Worm (Caenorhabditis elegans) whole organism, late embryonic: Measurements from ENCODE around the gene ogr-2.

Experiments
- C08G9.2 ChIP-seq: sonication (generic microtip); optimal IDR thresholded peaks from 2 replicates; lab custom pipeline; 2016; ENCODE audit warnings: mild to moderate bottlenecking, missing genetic modification characterization, moderate library complexity, missing compliant biosample characterization
- C38D4.7 ChIP-seq: fragments of 200-800 bp; sonication (Bioruptor generic); optimal IDR thresholded peaks from 2 replicates; lab custom pipeline; 2018; ENCODE audit warnings: mild to moderate bottlenecking, missing genetic modification characterization, moderate library complexity, missing compliant biosample characterization
- F13H6.1 ChIP-seq: sonication (generic microtip); optimal IDR thresholded peaks from 2 replicates; lab custom pipeline; 2016; ENCODE audit warnings: missing genetic modification characterization, missing compliant biosample characterization
- K02D7.2 ChIP-seq: sonication (generic microtip); optimal IDR thresholded peaks from 2 replicates; lab custom pipeline; 2017; ENCODE audit warnings: mild to moderate bottlenecking, missing genetic modification characterization, missing compliant biosample characterization
- T23F11.4 ChIP-seq: fragments of 200-800 bp; sonication (Bioruptor generic); optimal IDR thresholded peaks from 2 replicates; lab custom pipeline; 2018; ENCODE audit warnings: mild to moderate bottlenecking, missing genetic modification characterization, missing compliant biosample characterization
- Y22D7AL.16 ChIP-seq: sonication (generic microtip); optimal IDR thresholded peaks from 2 replicates; lab custom pipeline; 2016; ENCODE audit warnings: missing genetic modification characterization, missing compliant biosample characterization
- ama-1 ChIP-seq: fragments of 150-350 bp; optimal IDR thresholded peaks from 2 replicates; lab custom pipeline; 2014
- ceh-18 ChIP-seq: sonication (generic microtip); optimal IDR thresholded peaks from 2 replicates; lab custom pipeline; 2016; ENCODE audit warnings: missing genetic modification characterization, missing compliant biosample characterization
- ceh-2 ChIP-seq: sonication (generic microtip); optimal IDR thresholded peaks from 2 replicates; lab custom pipeline; 2016; ENCODE audit warnings: missing genotype, missing genetic modification characterization, missing compliant biosample characterization
- ceh-24 ChIP-seq: sonication (generic microtip); optimal IDR thresholded peaks from 2 replicates; lab custom pipeline; 2016; ENCODE audit warnings: mild to moderate bottlenecking, missing genetic modification characterization, missing compliant biosample characterization
- ceh-30 ChIP-seq: fragments of 150-350 bp; optimal IDR thresholded peaks from 2 replicates; lab custom pipeline; 2014; ENCODE audit warnings: missing biosample characterization, missing genetic modification characterization
- ceh-31 ChIP-seq: sonication (generic microtip); optimal IDR thresholded peaks from 2 replicates; lab custom pipeline; 2016; ENCODE audit warnings: missing genetic modification characterization, missing compliant biosample characterization
- ceh-34 ChIP-seq: sonication (generic microtip); optimal IDR thresholded peaks from 2 replicates; lab custom pipeline; 2016; ENCODE audit warnings: mild to moderate bottlenecking, missing genetic modification characterization, missing compliant biosample characterization
- ceh-45 ChIP-seq: fragments of 200-800 bp; sonication (Bioruptor generic); IDR thresholded peaks from 2 replicates; pipeline ENCODE4 v1.3.6; 2022; ENCODE audit warnings: missing genetic modification reagents, missing genetic modification characterization, missing compliant biosample characterization
- ceh-6 ChIP-seq: fragments of 200-800 bp; sonication (Bioruptor generic); optimal IDR thresholded peaks from 2 replicates; lab custom pipeline; 2018; ENCODE audit warnings: mild to moderate bottlenecking, missing genetic modification characterization, missing compliant biosample characterization
- ceh-9 ChIP-seq: sonication (generic microtip); optimal IDR thresholded peaks from 2 replicates; lab custom pipeline; 2016; ENCODE audit warnings: mild to moderate bottlenecking, missing genetic modification characterization, inconsistent platforms, missing compliant biosample characterization
- che-1 ChIP-seq: sonication (generic microtip); optimal IDR thresholded peaks from 2 replicates; lab custom pipeline; 2016; ENCODE audit warnings: mild to moderate bottlenecking, missing genetic modification characterization, missing compliant biosample characterization
- eyg-1 ChIP-seq: sonication (generic microtip); optimal IDR thresholded peaks from 2 replicates; lab custom pipeline; 2016; ENCODE audit warnings: missing genotype, missing genetic modification characterization, missing compliant biosample characterization
- fax-1 ChIP-seq: sonication (generic microtip); optimal IDR thresholded peaks from 2 replicates; lab custom pipeline; 2016; ENCODE audit warnings: missing genotype, missing genetic modification characterization, missing compliant biosample characterization
- fkh-10 ChIP-seq: fragments of 150-350 bp; optimal IDR thresholded peaks from 2 replicates; lab custom pipeline; 2014; ENCODE audit warnings: missing biosample characterization, missing genetic modification reagents, missing genetic modification characterization
- fkh-6 ChIP-seq: sonication (generic microtip); optimal IDR thresholded peaks from 2 replicates; lab custom pipeline; 2016; ENCODE audit warnings: missing genetic modification characterization, missing compliant biosample characterization
- hlh-13 ChIP-seq: fragments of 200-800 bp; sonication (Bioruptor generic); optimal IDR thresholded peaks from 2 replicates; lab custom pipeline; 2018; ENCODE audit warnings: mild to moderate bottlenecking, missing genetic modification characterization, missing compliant biosample characterization
- hlh-15 ChIP-seq: sonication (generic microtip); optimal IDR thresholded peaks from 2 replicates; lab custom pipeline; 2016; ENCODE audit warnings: missing genetic modification characterization, missing compliant biosample characterization
- hlh-30 ChIP-seq: sonication (generic microtip); optimal IDR thresholded peaks from 2 replicates; lab custom pipeline; 2017; ENCODE audit warnings: antibody characterized with exemption, missing genetic modification characterization, missing compliant biosample characterization; ENCODE audit not compliant: insufficient read depth
- hlh-8 ChIP-seq: sonication (generic microtip); optimal IDR thresholded peaks from 2 replicates; lab custom pipeline; 2016; ENCODE audit warnings: missing genotype, missing genetic modification characterization, missing compliant biosample characterization
- lim-6 ChIP-seq: sonication (generic microtip); optimal IDR thresholded peaks from 2 replicates; lab custom pipeline; 2016; ENCODE audit warnings: missing genetic modification characterization, missing compliant biosample characterization
- lin-11 ChIP-seq: fragments of 200-800 bp; sonication (Bioruptor generic); optimal IDR thresholded peaks from 2 replicates; lab custom pipeline; 2018; ENCODE audit warnings: mild to moderate bottlenecking, missing genetic modification characterization, missing compliant biosample characterization
- madf-2 ChIP-seq: sonication (generic microtip); optimal IDR thresholded peaks from 2 replicates; lab custom pipeline; 2017; ENCODE audit warnings: missing genetic modification characterization, missing compliant biosample characterization
- nhr-232 ChIP-seq: sonication (generic microtip); optimal IDR thresholded peaks from 2 replicates; lab custom pipeline; 2016; ENCODE audit warnings: missing genetic modification characterization, missing compliant biosample characterization
- npax-4 ChIP-seq: sonication (generic microtip); optimal IDR thresholded peaks from 2 replicates; lab custom pipeline; 2016; ENCODE audit warnings: missing genetic modification characterization, missing compliant biosample characterization
- odd-2 ChIP-seq: sonication (generic microtip); optimal IDR thresholded peaks from 2 replicates; lab custom pipeline; 2017; ENCODE audit warnings: antibody characterized with exemption, mild to moderate bottlenecking, missing genetic modification characterization, missing compliant biosample characterization
- pha-2 ChIP-seq: sonication (generic microtip); optimal IDR thresholded peaks from 2 replicates; lab custom pipeline; 2017; ENCODE audit warnings: mild to moderate bottlenecking, missing genetic modification characterization, missing compliant biosample characterization
- pqm-1 ChIP-seq: sonication (generic microtip); optimal IDR thresholded peaks from 2 replicates; lab custom pipeline; 2016; ENCODE audit warnings: missing genetic modification characterization, missing compliant biosample characterization
- pros-1 ChIP-seq: fragments of 150-350 bp; optimal IDR thresholded peaks from 2 replicates; lab custom pipeline; 2014; ENCODE audit warnings: missing biosample characterization, missing genetic modification reagents, missing genetic modification characterization
- sox-2 ChIP-seq: fragments of 200-800 bp; sonication (Bioruptor generic); IDR thresholded peaks from 2 replicates; pipeline ENCODE4 v1.3.6; 2022; ENCODE audit warnings: missing genetic modification reagents, missing genetic modification characterization, missing compliant biosample characterization
- tbx-2 ChIP-seq: sonication (generic microtip); optimal IDR thresholded peaks from 2 replicates; lab custom pipeline; 2016; ENCODE audit warnings: missing genetic modification characterization, missing compliant biosample characterization
- tbx-7 ChIP-seq: sonication (generic microtip); optimal IDR thresholded peaks from 2 replicates; lab custom pipeline; 2016; ENCODE audit warnings: missing genotype, missing genetic modification characterization, missing compliant biosample characterization
- unc-3 ChIP-seq, 2 experiments: fragments of 200-800 bp in 1 of 2; sonication (Bioruptor generic) in 1 of 2; sonication (generic microtip) in 1 of 2; conservative IDR thresholded peaks in 1 of 2; optimal IDR thresholded peaks in 1 of 2; 2 replicates each; pipeline versions ENCODE4 v1.3.6 to Lab custom; 2016 to 2022; ENCODE audit warnings: missing compliant biosample characterization in 2 of 2, missing genetic modification characterization in 2 of 2, missing genetic modification reagents in 1 of 2
- unc-42 ChIP-seq: sonication (generic microtip); optimal IDR thresholded peaks from 2 replicates; lab custom pipeline; 2016; ENCODE audit warnings: missing genotype, missing genetic modification characterization, missing compliant biosample characterization
- unc-55 ChIP-seq: sonication (generic microtip); optimal IDR thresholded peaks from 2 replicates; lab custom pipeline; 2017; ENCODE audit warnings: missing biosample characterization, missing genetic modification reagents, missing genetic modification characterization
- unc-86 ChIP-seq: sonication (generic microtip); optimal IDR thresholded peaks from 2 replicates; lab custom pipeline; 2016; ENCODE audit warnings: missing genetic modification characterization, missing compliant biosample characterization
- zip-5 ChIP-seq: sonication (generic microtip); optimal IDR thresholded peaks from 2 replicates; lab custom pipeline; 2016; ENCODE audit warnings: missing genetic modification characterization, missing compliant biosample characterization
- ztf-16 ChIP-seq: sonication (generic microtip); optimal IDR thresholded peaks from 2 replicates; lab custom pipeline; 2017; ENCODE audit warnings: missing genetic modification characterization, missing compliant biosample characterization

The ogr-2 gene

ce11 chrII:10014384-10014783 is 26.6 kb upstream of the ogr-2 start:
- TF ChIP-seq fkh-10 (GFP tag; lab: Kevin White, UChicago) (no peak), hlh-13 (GFP tag; lab: Kevin White, UChicago) (no peak), fax-1 (tag; lab: Kevin White, UChicago) (no peak), sox-2 (GFP tag; lab: Robert Waterston, UW) (no peak), tbx-7 (tag; lab: Kevin White, UChicago) (no peak), pha-2 (tag; lab: Kevin White, UChicago) (no peak), che-1 (no peak), C08G9.2 (no peak), Y22D7AL.16 (tag; lab: Kevin White, UChicago) (no peak), ztf-16 (tag; lab: Kevin White, UChicago) (no peak), ceh-45 (GFP tag; lab: Robert Waterston, UW) (no peak), hlh-8 (tag; lab: Kevin White, UChicago) (no peak), ceh-2 (tag; lab: Kevin White, UChicago) (no peak), F13H6.1 (tag; lab: Kevin White, UChicago) (no peak), pqm-1 (no peak), K02D7.2 (tag; lab: Kevin White, UChicago) (no peak), C38D4.7 (GFP tag; lab: Kevin White, UChicago) (no peak), odd-2 (tag; lab: Kevin White, UChicago) (no peak)

ce11 chrII:10016013-10016412 is 24.9 kb upstream of the ogr-2 start, which contains the start of gene lec-2:
Gene lec-2 (minus strand): TSS chrII:10016183.
- no peak for TF ChIP-seq fax-1 (tag; lab: Kevin White, UChicago)
- TF ChIP-seq C38D4.7 (GFP tag; lab: Kevin White, UChicago) = no peak
- TF ChIP-seq ceh-31 (tag; lab: Kevin White, UChicago) = no peak
- TF ChIP-seq madf-2 (tag; lab: Kevin White, UChicago) = no peak
- TF ChIP-seq, all 69 proteins: peak for 0

ce11 chrII:10017528-10017927 is 23.4 kb upstream of the ogr-2 start:
- TF ChIP-seq lin-11 (tag; lab: Kevin White, UChicago) = no peak
- TF ChIP-seq sox-2 (GFP tag; lab: Robert Waterston, UW) = no peak
- no peak for TF ChIP-seq hlh-15 (tag; lab: Kevin White, UChicago)
- TF ChIP-seq ceh-6 = no peak
- no peak for TF ChIP-seq hlh-13 (GFP tag; lab: Kevin White, UChicago)
- TF ChIP-seq ceh-2 (tag; lab: Kevin White, UChicago) = no peak
- no peak for TF ChIP-seq eyg-1 (tag; lab: Kevin White, UChicago)
- no peak for TF ChIP-seq unc-86 (tag; lab: Kevin White, UChicago)
- no peak for TF ChIP-seq ceh-30 (tag; lab: Kevin White, UChicago)
- no peak for TF ChIP-seq ceh-24 (tag; lab: Kevin White, UChicago)
- TF ChIP-seq zip-5 (tag; lab: Kevin White, UChicago) = no peak
- TF ChIP-seq nhr-232 (tag; lab: Kevin White, UChicago) = no peak
- no peak for TF ChIP-seq fkh-6 (tag; lab: Kevin White, UChicago)
- TF ChIP-seq che-1 = no peak
- no peak for TF ChIP-seq pros-1 (tag; lab: Kevin White, UChicago)
- no peak for TF ChIP-seq F13H6.1 (tag; lab: Kevin White, UChicago)
- TF ChIP-seq unc-3 (GFP tag; conservative IDR thresholded peaks at IDR 0.05; lab: Robert Waterston, UW) = no peak
- no peak for TF ChIP-seq unc-3 (tag; optimal IDR thresholded peaks at IDR 0.05; lab: Kevin White, UChicago)
- no peak for TF ChIP-seq ceh-9
- TF ChIP-seq ceh-45 (GFP tag; lab: Robert Waterston, UW) = no peak

- TF ChIP-seq hlh-8 (tag; lab: Kevin White, UChicago) (no peak), sox-2 (GFP tag; lab: Robert Waterston, UW) (no peak), unc-42 (tag; lab: Kevin White, UChicago) (no peak), unc-55 (no peak), madf-2 (tag; lab: Kevin White, UChicago) (no peak), ama-1 (lab: Kevin White, UChicago) (no peak), ceh-34 (no peak), ceh-18 (tag; lab: Kevin White, UChicago) (no peak), zip-5 (tag; lab: Kevin White, UChicago) (no peak), hlh-30 (tag; lab: Kevin White, UChicago) (no peak), tbx-2 (tag; lab: Kevin White, UChicago) (no peak), ceh-31 (tag; lab: Kevin White, UChicago) (no peak), lim-6 (no peak), npax-4 (tag; lab: Kevin White, UChicago) (no peak), T23F11.4 (GFP tag; lab: Kevin White, UChicago) (no peak)
These were observed 21.3 kb upstream of the ogr-2 start for ce11 chrII:10019669-10020068.
